Fruit fly (Drosophila melanogaster) whole organism, embryonic: ENCODE data around the gene dlg1.

ENCODE experiments used
- Atf6 ChIP-seq: fragments of 200-800 bp; sonication (Bioruptor generic); IDR thresholded peaks from 2 replicates; pipeline ENCODE4 v1.3.6; 2022; ENCODE audit warnings: missing biosample characterization, missing genetic modification characterization
- BEAF-32 ChIP-seq: fragments of 200-800 bp; sonication (Bioruptor generic); optimal IDR thresholded peaks from 3 replicates; lab custom pipeline; 2017; ENCODE audit warnings: missing biosample characterization, missing genetic modification characterization, mild to moderate bottlenecking, moderate library complexity, missing genetic modification reagents
- CG13296 ChIP-seq: fragments of 200-800 bp; sonication (Bioruptor generic); optimal IDR thresholded peaks from 3 replicates; lab custom pipeline; 2018; ENCODE audit warnings: missing biosample characterization, mild to moderate bottlenecking, missing genetic modification characterization
- CG1602 ChIP-seq: fragments of 200-800 bp; sonication (Bioruptor generic); optimal IDR thresholded peaks from 3 replicates; lab custom pipeline; 2016; ENCODE audit warnings: missing biosample characterization, missing genetic modification characterization
- CG17385 ChIP-seq: fragments of 200-800 bp; sonication (Bioruptor generic); optimal IDR thresholded peaks from 3 replicates; lab custom pipeline; 2018; ENCODE audit warnings: missing biosample characterization, mild to moderate bottlenecking, missing genetic modification characterization
- CG17802 ChIP-seq: fragments of 200-800 bp; sonication (Bioruptor generic); optimal IDR thresholded peaks from 2 replicates; lab custom pipeline; 2018; ENCODE audit warnings: missing biosample characterization, mild to moderate bottlenecking, missing genetic modification characterization, moderate library complexity
- CG17912 ChIP-seq: fragments of 200-800 bp; sonication (Bioruptor generic); optimal IDR thresholded peaks from 2 replicates; lab custom pipeline; 2018; ENCODE audit warnings: missing biosample characterization, mild to moderate bottlenecking, missing genetic modification characterization
- CG1792 ChIP-seq: fragments of 200-800 bp; sonication (Bioruptor generic); optimal IDR thresholded peaks from 2 replicates; lab custom pipeline; 2016; ENCODE audit warnings: missing biosample characterization, missing genetic modification characterization
- CG18011 ChIP-seq: fragments of 200-800 bp; sonication (Bioruptor generic); optimal IDR thresholded peaks from 2 replicates; lab custom pipeline; 2017; ENCODE audit warnings: missing biosample characterization, missing genetic modification characterization, mild to moderate bottlenecking, moderate library complexity, missing genotype
- CG2678 ChIP-seq: fragments of 200-800 bp; sonication (Bioruptor generic); optimal IDR thresholded peaks from 3 replicates; lab custom pipeline; 2019; ENCODE audit warnings: missing biosample characterization, mild to moderate bottlenecking, missing genetic modification characterization, moderate library complexity
- CG2712 ChIP-seq: fragments of 200-800 bp; optimal IDR thresholded peaks from 3 replicates; lab custom pipeline; 2019; ENCODE audit warnings: missing biosample characterization, mild to moderate bottlenecking, missing genetic modification characterization, moderate library complexity
- CG34422 ChIP-seq: fragments of 200-800 bp; sonication (Bioruptor generic); IDR thresholded peaks from 3 replicates; pipeline ENCODE4 v1.3.6; 2022; ENCODE audit warnings: missing biosample characterization, missing genetic modification characterization
- CG3726 ChIP-seq: fragments of 200-800 bp; sonication (Bioruptor generic); IDR thresholded peaks from 3 replicates; pipeline ENCODE4, ENCODE4 v1.3.6; 2022; ENCODE audit warnings: missing biosample characterization, missing genetic modification characterization
- CG43689 ChIP-seq: fragments of 200-800 bp; sonication (Bioruptor generic); IDR thresholded peaks from 2 replicates; pipeline ENCODE4 v1.3.6; 2022; ENCODE audit warnings: missing biosample characterization, missing genetic modification characterization
- CG4617 ChIP-seq: fragments of 200-800 bp; sonication (Bioruptor generic); optimal IDR thresholded peaks from 3 replicates; lab custom pipeline; 2016; ENCODE audit warnings: missing biosample characterization, missing genetic modification characterization, borderline replicate concordance
- CG7839 ChIP-seq: fragments of 200-800 bp; sonication (Bioruptor generic); optimal IDR thresholded peaks from 3 replicates; lab custom pipeline; 2018; ENCODE audit warnings: missing biosample characterization, mild to moderate bottlenecking, missing genetic modification characterization, moderate library complexity
- CG8290 ChIP-seq, 3 experiments: fragments of 200-800 bp; sonication (Bioruptor generic); optimal IDR thresholded peaks; 2 replicates each; lab custom pipeline; 2016 to 2019; ENCODE audit warnings: missing biosample characterization in 3 of 3, missing genetic modification characterization in 3 of 3, mild to moderate bottlenecking in 2 of 3, moderate library complexity in 1 of 3
- CG8359 ChIP-seq: fragments of 200-800 bp; sonication (Bioruptor generic); optimal IDR thresholded peaks from 2 replicates; lab custom pipeline; 2017; ENCODE audit warnings: missing biosample characterization, mild to moderate bottlenecking, missing genetic modification characterization, borderline replicate concordance
- CG8924 ChIP-seq: fragments of 200-800 bp; optimal IDR thresholded peaks from 3 replicates; lab custom pipeline; 2019; ENCODE audit warnings: missing biosample characterization, mild to moderate bottlenecking, missing genetic modification characterization, moderate library complexity
- CG9876 ChIP-seq: fragments of 200-800 bp; sonication (Bioruptor generic); optimal IDR thresholded peaks from 2 replicates; lab custom pipeline; 2016; ENCODE audit warnings: missing biosample characterization, missing genetic modification characterization
- Dll ChIP-seq: fragments of 200-800 bp; sonication (Bioruptor generic); IDR thresholded peaks from 4 replicates; pipeline ENCODE4 v1.3.6; 2022; ENCODE audit warnings: missing biosample characterization, missing genetic modification characterization; ENCODE audit not compliant: partially characterized antibody
- E2f1 ChIP-seq: fragments of 200-800 bp; sonication (Bioruptor generic); IDR thresholded peaks from 2 replicates; pipeline ENCODE4 v1.3.6; 2022; ENCODE audit warnings: missing biosample characterization, missing genetic modification characterization
- Gug ChIP-seq: fragments of 200-800 bp; sonication (Bioruptor generic); IDR thresholded peaks from 4 replicates; pipeline ENCODE4 v1.3.6; 2022; ENCODE audit warnings: missing biosample characterization, missing genetic modification characterization
- HLH3B ChIP-seq: fragments of 200-800 bp; sonication (Bioruptor generic); IDR thresholded peaks from 2 replicates; pipeline ENCODE4 v1.3.6; 2022; ENCODE audit warnings: missing biosample characterization, missing genetic modification characterization
- Hr78 ChIP-seq, 2 experiments: fragments of 200-800 bp in 1 of 2; fragments of >200 bp in 1 of 2; sonication (Bioruptor generic) in 1 of 2; optimal IDR thresholded peaks; 2 replicates each; lab custom pipeline; 2017 to 2019; ENCODE audit warnings: missing biosample characterization in 2 of 2, missing genetic modification characterization in 2 of 2, mild to moderate bottlenecking in 1 of 2, moderate library complexity in 1 of 2
- Meics ChIP-seq: fragments of 200-800 bp; sonication (Bioruptor generic); optimal IDR thresholded peaks from 2 replicates; lab custom pipeline; 2017; ENCODE audit warnings: missing biosample characterization, mild to moderate bottlenecking, missing genetic modification characterization
- NK7.1 ChIP-seq: fragments of 200-800 bp; sonication (Bioruptor generic); optimal IDR thresholded peaks from 3 replicates; lab custom pipeline; 2016; ENCODE audit warnings: missing biosample characterization, missing genetic modification characterization
- Nf-YB ChIP-seq: fragments of 200-800 bp; sonication (Bioruptor generic); optimal IDR thresholded peaks from 3 replicates; lab custom pipeline; 2019; ENCODE audit warnings: missing biosample characterization, mild to moderate bottlenecking, missing genetic modification characterization, moderate library complexity
- Poxn ChIP-seq: fragments of 200-800 bp; sonication (Bioruptor generic); IDR thresholded peaks from 2 replicates; pipeline ENCODE4 v1.3.6; 2022; ENCODE audit warnings: missing biosample characterization, missing genetic modification characterization
- TFAM ChIP-seq: fragments of 200-800 bp; sonication (Bioruptor generic); optimal IDR thresholded peaks from 2 replicates; lab custom pipeline; 2017; ENCODE audit warnings: missing biosample characterization, missing genetic modification characterization, inconsistent platforms
- ac ChIP-seq: fragments of 200-800 bp; sonication (Bioruptor generic); optimal IDR thresholded peaks from 3 replicates; lab custom pipeline; 2017; ENCODE audit warnings: missing biosample characterization, mild to moderate bottlenecking, missing genetic modification characterization
- br ChIP-seq: fragments of >200 bp; optimal IDR thresholded peaks from 2 replicates; lab custom pipeline; 2017
- bsh ChIP-seq, 2 experiments: fragments of 200-800 bp; sonication (Bioruptor generic); optimal IDR thresholded peaks; 2 replicates each; lab custom pipeline; 2017 to 2018; ENCODE audit warnings: mild to moderate bottlenecking in 2 of 2, missing biosample characterization in 2 of 2, missing genetic modification characterization in 2 of 2, moderate library complexity in 1 of 2
- chinmo ChIP-seq: fragments of 200-800 bp; sonication (Bioruptor generic); IDR thresholded peaks from 4 replicates; pipeline ENCODE4 v1.3.6; 2022; ENCODE audit warnings: missing biosample characterization, missing genetic modification characterization; ENCODE audit not compliant: partially characterized antibody
- corto ChIP-seq: fragments of 200-800 bp; sonication (Bioruptor generic); optimal IDR thresholded peaks from 2 replicates; lab custom pipeline; 2016; ENCODE audit warnings: missing biosample characterization, mild to moderate bottlenecking, missing genetic modification characterization, moderate library complexity
- croc ChIP-seq: fragments of 200-800 bp; sonication (Bioruptor generic); conservative IDR thresholded peaks from 3 replicates; pipeline ENCODE4 v1.3.6; 2022; ENCODE audit warnings: missing biosample characterization, missing genetic modification characterization
- danr ChIP-seq: fragments of 200-800 bp; sonication (Bioruptor generic); IDR thresholded peaks from 2 replicates; pipeline ENCODE4 v1.3.6; 2022; ENCODE audit warnings: missing biosample characterization, missing genetic modification characterization
- dm ChIP-seq: fragments of 200-800 bp; sonication (Bioruptor generic); optimal IDR thresholded peaks from 3 replicates; lab custom pipeline; 2016; ENCODE audit warnings: missing biosample characterization, missing genetic modification characterization
- dmrt99B ChIP-seq: fragments of 200-800 bp; sonication (Bioruptor generic); optimal IDR thresholded peaks from 2 replicates; lab custom pipeline; 2018; ENCODE audit warnings: missing biosample characterization, mild to moderate bottlenecking, missing genetic modification characterization, moderate library complexity
- inv ChIP-seq: fragments of 200-800 bp; sonication (Bioruptor generic); IDR thresholded peaks from 2 replicates; pipeline ENCODE4 v1.3.6; 2022; ENCODE audit warnings: missing biosample characterization, missing genetic modification characterization; ENCODE audit not compliant: partially characterized antibody
- maf-S ChIP-seq: fragments of 200-800 bp; sonication (Bioruptor generic); optimal IDR thresholded peaks from 2 replicates; lab custom pipeline; 2016; ENCODE audit warnings: missing biosample characterization, missing genetic modification characterization
- pfk ChIP-seq: fragments of 200-800 bp; sonication (Bioruptor generic); optimal IDR thresholded peaks from 2 replicates; lab custom pipeline; 2018; ENCODE audit warnings: missing biosample characterization, mild to moderate bottlenecking, missing genetic modification characterization, moderate library complexity
- sima ChIP-seq: fragments of 200-800 bp; sonication (Bioruptor generic); optimal IDR thresholded peaks from 2 replicates; lab custom pipeline; 2016; ENCODE audit warnings: missing biosample characterization, missing genetic modification characterization
- slou ChIP-seq: fragments of 200-800 bp; sonication (Bioruptor generic); optimal IDR thresholded peaks from 3 replicates; lab custom pipeline; 2016; ENCODE audit warnings: missing biosample characterization, missing genetic modification characterization
- so ChIP-seq: fragments of 200-800 bp; sonication (Bioruptor generic); IDR thresholded peaks from 3 replicates; pipeline ENCODE4 v1.3.6; 2022; ENCODE audit warnings: missing biosample characterization, missing genetic modification characterization
- sug ChIP-seq: fragments of 200-800 bp; optimal IDR thresholded peaks from 2 replicates; lab custom pipeline; 2019; ENCODE audit warnings: missing biosample characterization, mild to moderate bottlenecking, missing genetic modification characterization, moderate library complexity
- tap ChIP-seq: fragments of 200-800 bp; optimal IDR thresholded peaks from 3 replicates; lab custom pipeline; 2019; ENCODE audit warnings: missing biosample characterization, mild to moderate bottlenecking, missing genetic modification characterization, moderate library complexity
- zfh2 ChIP-seq: fragments of 200-800 bp; sonication (Bioruptor generic); optimal IDR thresholded peaks from 2 replicates; lab custom pipeline; 2016; ENCODE audit warnings: missing biosample characterization, missing genetic modification characterization

dlg1 gene

dm6 chrX:11347809-11348208 is 21.7 kb upstream of the dlg1 start, which contains the start of the genes GCS1 and CG11756 (continued):
- no peak for TF ChIP-seq zfh2

- peak; percentile 23 for TF ChIP-seq sug
- TF ChIP-seq sima (GFP tag; lab: Kevin White, UChicago) = no peak
- TF ChIP-seq so (GFP tag; lab: Robert Waterston, UW) = no peak
- TF ChIP-seq zfh2 = no peak
- no peak for TF ChIP-seq croc (GFP tag; lab: Robert Waterston, UW)
- TF ChIP-seq CG1792 (GFP tag; lab: Kevin White, UChicago) = no peak
- TF ChIP-seq corto (GFP tag; lab: Kevin White, UChicago) = no peak
- TF ChIP-seq CG1602 = no peak
- TF ChIP-seq CG3726 (GFP tag; lab: Robert Waterston, UW) = no peak
- no peak for TF ChIP-seq inv (GFP tag; lab: Robert Waterston, UW)
- peak; percentile 1 for TF ChIP-seq CG13296 (GFP tag; lab: Kevin White, UChicago)
- peak; percentile 15 for TF ChIP-seq Meics
- TF ChIP-seq slou (GFP tag; lab: Kevin White, UChicago) = no peak
- peak; percentile 31 for TF ChIP-seq CG2678 (tag; lab: Kevin White, UChicago)
- TF ChIP-seq Atf6 (GFP tag; lab: Robert Waterston, UW) = 0 out of 2 replicates have a peak, but pooled peaks have one; percentile 18
- no peak for TF ChIP-seq CG43689 (GFP tag; lab: Robert Waterston, UW)
- no peak for TF ChIP-seq pfk
- no peak for TF ChIP-seq TFAM (GFP tag; lab: Kevin White, UChicago)
- peak in 1 of 2 experiments; percentile 4 for TF ChIP-seq bsh (GFP tag; optimal IDR thresholded peaks at IDR 0.05; lab: Kevin White, UChicago)
- no peak for TF ChIP-seq NK7.1 (GFP tag; lab: Kevin White, UChicago)
- TF ChIP-seq CG8924 (tag; lab: Kevin White, UChicago) = peak; percentile 5
- peak; percentile 14 for TF ChIP-seq CG4617 (GFP tag; lab: Kevin White, UChicago)
- no peak for TF ChIP-seq br (lab: Kevin White, UChicago)
- TF ChIP-seq tap (tag; lab: Kevin White, UChicago) = no peak
- TF ChIP-seq CG17802 (tag; lab: Kevin White, UChicago) = no peak
- no peak for TF ChIP-seq Hr78 (GFP tag; optimal IDR thresholded peaks at IDR 0.05; lab: Kevin White, UChicago)
- no peak for TF ChIP-seq CG8290 (GFP tag; optimal IDR thresholded peaks at IDR 0.05; lab: Kevin White, UChicago)
- no peak for TF ChIP-seq CG8290 (tag; optimal IDR thresholded peaks at IDR 0.05; lab: Kevin White, UChicago)
- no peak for TF ChIP-seq CG8359
- peak; percentile 38 for TF ChIP-seq CG2712
- TF ChIP-seq Gug (GFP tag; lab: Robert Waterston, UW) = no peak; the same call in 3 of the 4 replicates
- TF ChIP-seq E2f1 (GFP tag; lab: Robert Waterston, UW) = no peak
- no peak for TF ChIP-seq CG18011
- TF ChIP-seq danr (GFP tag; lab: Robert Waterston, UW) = no peak
- peak; percentile 8 for TF ChIP-seq BEAF-32 (GFP tag; lab: Kevin White, UChicago)
- no peak for TF ChIP-seq CG17385 (GFP tag; lab: Kevin White, UChicago)
- peak; percentile 60 for TF ChIP-seq dm (GFP tag; lab: Kevin White, UChicago)
- no peak for TF ChIP-seq Poxn (GFP tag; lab: Robert Waterston, UW)
- 0 out of 3 replicates have a peak, but pooled peaks have one; percentile 44 for TF ChIP-seq CG34422 (GFP tag; lab: Robert Waterston, UW)
- no peak for TF ChIP-seq ac (GFP tag; lab: Kevin White, UChicago)
- TF ChIP-seq Dll = no peak
- TF ChIP-seq dmrt99B (tag; lab: Kevin White, UChicago) = peak; percentile 3
- no peak for TF ChIP-seq Nf-YB (GFP tag; lab: Kevin White, UChicago)
- TF ChIP-seq CG17912 (GFP tag; lab: Kevin White, UChicago) = no peak
- TF ChIP-seq CG9876 = no peak
- peak; percentile 29 for TF ChIP-seq CG7839 (tag; lab: Kevin White, UChicago)
- TF ChIP-seq chinmo (GFP tag; lab: Robert Waterston, UW) = no peak
- no peak for TF ChIP-seq HLH3B
- no peak for TF ChIP-seq maf-S
Observed at dm6 chrX:11348829-11349228, 20.6 kb upstream of the dlg1 start, which contains the start of gene CG1738. Gene CG1738 (plus strand): TSS chrX:11349049.
